Fruit fly (Drosophila melanogaster) whole organism: ENCODE measurements around the gene CG15403.

ENCODE experiments used
- CG8478 ChIP-seq: fragments of >200 bp; optimal IDR thresholded peaks from 2 replicates; lab custom pipeline; 2018; ENCODE audit warnings: inconsistent platforms
- Dll ChIP-seq: fragments of >200 bp; optimal IDR thresholded peaks from 2 replicates; lab custom pipeline; 2017
- EcR ChIP-seq, 2 experiments: fragments of >200 bp; optimal IDR thresholded peaks; 2 replicates each; lab custom pipeline; 2017; ENCODE audit warnings: missing biosample characterization in 2 of 2, missing genetic modification characterization in 2 of 2, missing genetic modification reagents in 2 of 2

- TF ChIP-seq Dll (lab: Kevin White, UChicago) (no peak), EcR (GFP tag; optimal IDR thresholded peaks at IDR 0.05; lab: Kevin White, UChicago) (no peak), CG8478 (lab: Kevin White, UChicago) (no peak)
Measured at dm6 chr2L:3078741-3079140, 49.7 kb upstream of the CG15403 start.
